Worm (Caenorhabditis elegans) whole organism, L1 larva: Measurements from ENCODE around the gene Y37D8A.4.

ENCODE experiments used
- F16B12.6 ChIP-seq: fragments of 150-350 bp; optimal IDR thresholded peaks from 2 replicates; lab custom pipeline; 2014; ENCODE audit warnings: missing biosample characterization, missing genetic modification characterization
- aly-2 ChIP-seq: fragments of 150-350 bp; optimal IDR thresholded peaks from 2 replicates; lab custom pipeline; 2014; ENCODE audit warnings: missing biosample characterization, missing genetic modification characterization
- blmp-1 ChIP-seq: fragments of 150-350 bp; optimal IDR thresholded peaks from 2 replicates; lab custom pipeline; 2014; ENCODE audit warnings: missing biosample characterization, missing genetic modification characterization
- ces-1 ChIP-seq: fragments of 150-350 bp; optimal IDR thresholded peaks from 2 replicates; lab custom pipeline; 2014; ENCODE audit warnings: missing biosample characterization, missing genetic modification reagents, missing genetic modification characterization
- dpl-1 ChIP-seq, 3 experiments: fragments of 150-350 bp in 2 of 3; sonication (generic microtip) in 1 of 3; optimal IDR thresholded peaks; 2 replicates each; lab custom pipeline; 2014 to 2017; ENCODE audit warnings: missing biosample characterization in 3 of 3, missing genetic modification characterization in 3 of 3, missing genetic modification reagents in 3 of 3
- efl-1 ChIP-seq, 4 experiments: fragments of 150-350 bp; optimal IDR thresholded peaks in 3 of 4; peaks in 1 of 4; 1 replicate in 1 of 4; 2 replicates in 3 of 4; lab custom pipeline; 2014; ENCODE audit warnings: missing biosample characterization in 2 of 4, missing genetic modification characterization in 2 of 4, missing genetic modification reagents in 2 of 4
- elt-2 ChIP-seq: sonication (generic microtip); optimal IDR thresholded peaks from 2 replicates; lab custom pipeline; 2016; ENCODE audit warnings: missing genetic modification characterization, mild to moderate bottlenecking, inconsistent platforms, missing compliant biosample characterization, missing genetic modification reagents
- elt-3 ChIP-seq, 6 experiments: fragments of 150-350 bp in 1 of 6; sonication (generic microtip); optimal IDR thresholded peaks; 2 replicates each; lab custom pipeline; 2017 to 2018; ENCODE audit warnings: missing biosample characterization in 6 of 6, missing genetic modification characterization in 6 of 6, inconsistent platforms in 1 of 6
- ets-5 ChIP-seq: fragments of 200-800 bp; sonication (Bioruptor generic); IDR thresholded peaks from 2 replicates; pipeline ENCODE4 v1.3.6; 2022; ENCODE audit warnings: missing genetic modification characterization, missing compliant biosample characterization
- lin-14 ChIP-seq: fragments of 200-800 bp; sonication (Bioruptor generic); optimal IDR thresholded peaks from 2 replicates; lab custom pipeline; 2018; ENCODE audit warnings: mild to moderate bottlenecking, missing genetic modification characterization, moderate library complexity, missing compliant biosample characterization
- lin-35 ChIP-seq, 2 experiments: fragments of 150-350 bp; optimal IDR thresholded peaks; 2 replicates each; lab custom pipeline; 2014; ENCODE audit warnings: missing biosample characterization in 2 of 2, missing genetic modification characterization in 2 of 2, missing genetic modification reagents in 2 of 2
- lin-39 ChIP-seq: fragments of 150-350 bp; optimal IDR thresholded peaks from 2 replicates; lab custom pipeline; 2014; ENCODE audit warnings: missing biosample characterization, missing genetic modification reagents, missing genetic modification characterization
- lsy-2 ChIP-seq, 2 experiments: fragments of 150-350 bp; optimal IDR thresholded peaks; 2 replicates each; lab custom pipeline; 2014; ENCODE audit warnings: missing biosample characterization in 2 of 2, missing genetic modification characterization in 2 of 2
- mab-9 ChIP-seq: fragments of 200-800 bp; sonication (Bioruptor generic); IDR thresholded peaks from 2 replicates; pipeline ENCODE4 v1.3.6; 2022; ENCODE audit warnings: missing genetic modification reagents, missing genetic modification characterization, missing compliant biosample characterization
- mep-1 ChIP-seq: fragments of 150-350 bp; optimal IDR thresholded peaks from 2 replicates; lab custom pipeline; 2014; ENCODE audit warnings: missing biosample characterization, missing genetic modification characterization
- nhr-19 ChIP-seq: fragments of 200-800 bp; sonication (Bioruptor generic); conservative IDR thresholded peaks from 2 replicates; pipeline ENCODE4 v1.3.6; 2022; ENCODE audit warnings: missing genetic modification characterization, missing compliant biosample characterization
- nhr-20 ChIP-seq: sonication (generic microtip); optimal IDR thresholded peaks from 2 replicates; lab custom pipeline; 2016; ENCODE audit warnings: mild to moderate bottlenecking, missing genetic modification characterization, missing compliant biosample characterization
- nhr-47 ChIP-seq: sonication (generic microtip); optimal IDR thresholded peaks from 2 replicates; lab custom pipeline; 2016; ENCODE audit warnings: mild to moderate bottlenecking, missing genetic modification characterization, moderate library complexity, missing compliant biosample characterization
- nhr-71 ChIP-seq: sonication (generic microtip); optimal IDR thresholded peaks from 2 replicates; lab custom pipeline; 2016; ENCODE audit warnings: mild to moderate bottlenecking, missing genetic modification characterization, moderate library complexity, missing compliant biosample characterization
- nhr-85 ChIP-seq: sonication (generic microtip); peaks from one replicate; lab custom pipeline; 2016; ENCODE audit warnings: missing genetic modification characterization, inconsistent platforms, missing compliant biosample characterization
- pag-3 ChIP-seq: sonication (generic microtip); optimal IDR thresholded peaks from 2 replicates; lab custom pipeline; 2017; ENCODE audit warnings: missing genetic modification characterization, mild to moderate bottlenecking, missing compliant biosample characterization, antibody characterized with exemption, borderline replicate concordance; ENCODE audit not compliant: insufficient read depth
- pqm-1 ChIP-seq: sonication (generic microtip); optimal IDR thresholded peaks from 3 replicates; lab custom pipeline; 2017; ENCODE audit warnings: missing biosample characterization, missing genetic modification characterization
- snu-23 ChIP-seq: sonication (generic microtip); optimal IDR thresholded peaks from 2 replicates; lab custom pipeline; 2016; ENCODE audit warnings: missing genetic modification characterization, missing compliant biosample characterization
- sptf-1 ChIP-seq: fragments of 150-350 bp; optimal IDR thresholded peaks from 2 replicates; lab custom pipeline; 2014; ENCODE audit warnings: missing biosample characterization, missing genetic modification characterization
- zip-4 ChIP-seq: fragments of 200-800 bp; sonication (Bioruptor generic); optimal IDR thresholded peaks from 2 replicates; lab custom pipeline; 2018; ENCODE audit warnings: mild to moderate bottlenecking, missing genetic modification characterization, moderate library complexity, missing compliant biosample characterization
- ztf-4 ChIP-seq: fragments of 150-350 bp; optimal IDR thresholded peaks from 2 replicates; lab custom pipeline; 2014; ENCODE audit warnings: missing biosample characterization, missing genetic modification characterization

Gene Y37D8A.4

DNA sequence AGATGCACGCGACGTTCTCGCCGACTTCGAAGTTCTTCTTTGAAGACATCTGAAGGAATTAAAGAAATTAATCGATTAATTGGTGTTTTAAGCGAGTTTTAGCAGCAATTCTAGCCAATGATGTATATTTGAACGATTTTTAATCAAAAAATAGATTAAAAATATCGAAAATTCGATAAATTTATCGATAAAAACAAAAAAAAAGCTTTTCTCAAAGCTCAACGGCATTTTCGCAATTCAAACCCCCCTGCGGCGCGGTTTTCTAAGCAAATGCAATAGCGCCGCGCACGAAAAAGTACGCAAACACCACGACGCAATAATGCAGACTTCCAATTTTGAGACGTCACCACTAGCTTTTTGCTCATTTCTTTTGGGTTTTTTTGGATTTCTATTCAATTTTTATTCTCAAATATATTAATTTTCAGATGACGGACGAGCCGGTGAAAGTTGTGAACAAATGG is 35.9 kb upstream of the Y37D8A.4 start, which contains the start of the genes mrg-1 and spcs-2 (continued):
- peak; percentile 99 for TF ChIP-seq F16B12.6 (tag; lab: Kevin White, UChicago)

- TF ChIP-seq mep-1 (tag; lab: Kevin White, UChicago) (peak; percentile 9), dpl-1 (GFP tag; optimal IDR thresholded peaks at IDR 0.05; lab: Kevin White, UChicago) (peak in 2 of 3 experiments; percentile 39 to 50), nhr-47 (tag; lab: Kevin White, UChicago) (peak; percentile 19), nhr-71 (tag; lab: Kevin White, UChicago) (peak; percentile 14), lin-35 (GFP tag; optimal IDR thresholded peaks at IDR 0.05; lab: Kevin White, UChicago) (peak in 1 of 2 experiments; percentile 55), lin-39 (tag; lab: Kevin White, UChicago) (no peak), nhr-20 (no peak), F16B12.6 (tag; lab: Kevin White, UChicago) (peak; percentile 78), zip-4 (GFP tag; lab: Kevin White, UChicago) (no peak), lsy-2 (tag; optimal IDR thresholded peaks at IDR 0.05; lab: Kevin White, UChicago) (peak; percentile 15 to 27), efl-1 (optimal IDR thresholded peaks at IDR 0.05; lab: Kevin White, UChicago) (peak in 1 of 2 experiments; percentile 39), efl-1 (GFP tag; optimal IDR thresholded peaks at IDR 0.05 in 1 of 2; lab: Kevin White, UChicago) (peak; percentile 27 to 87)
Observed at ce11 chrIII:12870060-12870696, 31.4 kb upstream of the Y37D8A.4 start, which contains the start of gene Y37D8A.6. Gene Y37D8A.6 (minus strand): TSS chrIII:12870297.

DNA sequence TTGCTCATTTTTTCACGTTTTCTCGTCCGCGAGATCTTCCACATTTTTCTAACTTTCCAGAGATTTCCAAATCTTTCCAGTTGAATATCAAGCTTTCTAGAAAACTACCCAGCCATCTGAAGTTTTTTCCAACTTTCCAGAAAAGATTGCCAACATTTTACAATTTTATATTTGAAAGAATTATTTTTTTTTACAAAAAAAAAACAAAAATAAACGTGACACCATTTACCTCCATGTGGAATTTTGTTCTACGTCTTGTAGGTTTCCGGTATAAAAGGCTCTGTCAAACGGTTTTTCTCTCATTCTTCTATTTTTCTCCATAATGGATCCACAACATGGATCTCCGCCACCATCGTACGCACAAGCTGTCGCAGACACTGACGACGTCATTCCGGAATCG is 25.9 kb upstream of the Y37D8A.4 start, which contains the start of gene Y37D8A.8:
Gene Y37D8A.8 (plus strand): TSS at position 301 of the 400 bp plus-strand sequence.
- TF ChIP-seq sptf-1 (tag; lab: Kevin White, UChicago) = no peak
- TF ChIP-seq, all 84 proteins: peak for 0

ce11 chrIII:12860119-12860518 is 21.4 kb upstream of the Y37D8A.4 start:
- TF ChIP-seq nhr-47 (tag; lab: Kevin White, UChicago) (peak; percentile 5), mep-1 (tag; lab: Kevin White, UChicago) (no peak), lin-14 (GFP tag; lab: Kevin White, UChicago) (peak; percentile 54), ces-1 (GFP tag; lab: Kevin White, UChicago) (no peak), elt-3 (tag; optimal IDR thresholded peaks at IDR 0.05; lab: Kevin White, UChicago) (peak in 1 of 6 experiments; percentile 16), snu-23 (GFP tag; lab: Kevin White, UChicago) (peak; percentile 28), blmp-1 (tag; lab: Kevin White, UChicago) (peak; percentile 97), dpl-1 (GFP tag; optimal IDR thresholded peaks at IDR 0.05; lab: Kevin White, UChicago) (peak in 1 of 3 experiments; percentile 7), nhr-85 (peak; percentile 80), lsy-2 (tag; optimal IDR thresholded peaks at IDR 0.05; lab: Kevin White, UChicago) (peak in 1 of 2 experiments; percentile 14), pag-3 (tag; lab: Kevin White, UChicago) (no peak)

DNA sequence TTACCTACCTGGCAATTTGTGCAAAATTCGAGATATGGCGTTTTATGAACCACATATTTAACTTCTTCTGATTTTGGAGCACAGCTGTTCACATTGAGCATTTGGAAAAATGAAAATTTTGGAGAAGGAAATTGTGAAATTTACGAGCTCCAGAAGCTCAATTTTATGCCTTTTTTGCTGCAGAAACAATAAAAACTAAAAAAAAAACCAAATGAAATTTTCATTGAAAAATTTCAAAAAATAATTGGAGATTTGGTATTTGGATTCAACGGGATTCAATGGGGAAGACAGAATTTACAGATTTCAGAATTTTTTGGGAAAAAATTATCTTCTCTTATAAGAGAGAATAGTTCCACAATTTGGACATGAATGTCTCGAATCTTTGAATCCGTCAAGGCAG is 17.9 kb upstream of the Y37D8A.4 start, which contains the start of gene Y37D8A.26:
Gene Y37D8A.26 (minus strand): TSS at position 101 of the 400 bp plus-strand sequence.
- no peak for TF ChIP-seq mab-9 (GFP tag; lab: Robert Waterston, UW)
- TF ChIP-seq pqm-1 (tag; lab: Kevin White, UChicago) = no peak
- TF ChIP-seq aly-2 (tag; lab: Kevin White, UChicago) = no peak
- no peak for TF ChIP-seq elt-2 (tag; lab: Kevin White, UChicago)
- TF ChIP-seq lin-35 (GFP tag; optimal IDR thresholded peaks at IDR 0.05; lab: Kevin White, UChicago) = no peak
- no peak for TF ChIP-seq ets-5 (GFP tag; lab: Robert Waterston, UW)
- TF ChIP-seq ces-1 (GFP tag; lab: Kevin White, UChicago) = no peak
- TF ChIP-seq ztf-4 (tag; lab: Kevin White, UChicago) = no peak
- TF ChIP-seq nhr-71 (tag; lab: Kevin White, UChicago) = no peak
- TF ChIP-seq nhr-19 (GFP tag; lab: Robert Waterston, UW) = no peak
- TF ChIP-seq dpl-1 (GFP tag; optimal IDR thresholded peaks at IDR 0.05; lab: Kevin White, UChicago) = no peak

ce11 chrIII:12855394-12855793 is 16.6 kb upstream of the Y37D8A.4 start, which contains the start of gene Y37D8A.5:
Gene Y37D8A.5 (minus strand): TSS chrIII:12855494.
- no peak for TF ChIP-seq efl-1 (optimal IDR thresholded peaks at IDR 0.05; lab: Kevin White, UChicago)
- TF ChIP-seq efl-1 (GFP tag; optimal IDR thresholded peaks at IDR 0.05 in 1 of 2; lab: Kevin White, UChicago) = peak in 1 of 2 experiments; percentile 19
- no peak for TF ChIP-seq lin-14 (GFP tag; lab: Kevin White, UChicago)
